Worm (Caenorhabditis elegans): ENCODE data around the gene C47E12.12.

DNA sequence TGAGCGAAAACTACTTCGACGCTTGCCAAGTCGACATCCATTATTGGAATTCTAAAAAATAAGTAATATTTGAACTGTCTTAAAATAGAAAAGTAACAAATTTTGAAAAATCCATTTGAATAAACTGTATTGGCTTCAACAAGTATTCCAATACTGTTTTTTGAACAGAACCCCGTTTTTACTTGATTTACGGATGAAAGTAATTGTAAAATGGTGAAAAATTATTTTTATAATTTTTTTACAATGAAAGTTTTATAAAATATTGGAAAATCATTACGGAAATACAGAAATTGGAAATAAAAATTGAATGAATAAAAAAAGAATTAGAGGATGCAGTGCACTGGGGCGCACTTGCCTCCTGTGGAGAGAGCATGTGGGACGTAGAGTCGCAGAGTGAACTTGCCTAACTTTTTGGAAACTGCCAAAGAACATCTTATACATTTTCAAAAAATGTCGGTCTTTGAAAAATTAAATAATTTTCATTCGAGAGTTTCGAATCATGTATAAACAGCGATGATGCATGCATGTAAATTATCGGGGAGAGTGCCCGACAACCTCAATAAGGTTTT is 9.8 kb upstream of the C47E12.12 start, which contains the start of gene rrp-1:
- TF ChIP-seq blmp-1 (tag; optimal IDR thresholded peaks at IDR 0.05) (no peak), snpc-4 (tag; optimal IDR thresholded peaks at IDR 0.05) (no peak), tbx-8 (GFP tag; optimal IDR thresholded peaks at IDR 0.05) (no peak), unc-39 (tag; optimal IDR thresholded peaks at IDR 0.05) (no peak), pha-4 (tag; optimal IDR thresholded peaks at IDR 0.05) (no peak), elt-3 (tag; optimal IDR thresholded peaks at IDR 0.05) (no peak), lin-32 (GFP tag; optimal IDR thresholded peaks at IDR 0.05) (no peak)

All from whole organism, mixed stage, embryonic.